Fruit fly (Drosophila melanogaster): Measurements from ENCODE around the gene Sf3b5.
A peak's percentile ranks its signal among the peaks of the same experiment; 100 is the strongest.

Sf3b5 gene

DNA sequence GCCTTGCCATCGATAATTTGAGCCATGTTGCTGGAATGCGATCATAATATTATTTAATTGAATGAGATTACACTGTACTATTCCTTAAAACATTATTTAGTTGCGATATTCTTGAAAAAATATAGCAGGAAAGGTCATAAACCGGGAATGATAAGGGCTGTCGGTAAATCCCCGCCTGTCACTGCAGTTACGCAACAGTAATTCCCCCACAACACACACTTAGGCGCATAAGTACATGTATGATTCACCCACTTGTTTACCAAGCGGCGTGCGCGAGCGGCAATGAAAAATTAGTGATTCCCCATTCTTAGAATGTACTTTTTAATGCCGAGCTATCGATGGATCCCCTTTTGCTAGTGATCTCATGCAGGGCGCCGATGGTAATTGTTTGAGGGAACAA lies 28.5 kb upstream of the Sf3b5 start (continued):
- no peak for TF ChIP-seq Myb (GFP tag; optimal IDR thresholded peaks at IDR 0.05)
- no peak for TF ChIP-seq pnt (GFP tag; optimal IDR thresholded peaks at IDR 0.05)
- no peak for TF ChIP-seq Mrtf (GFP tag; IDR thresholded peaks at IDR 0.05)
- peak; percentile 50 for TF ChIP-seq kah (GFP tag; optimal IDR thresholded peaks at IDR 0.05)
- no peak for TF ChIP-seq Gsc (GFP tag; IDR thresholded peaks at IDR 0.05)
- TF ChIP-seq zen (tag; optimal IDR thresholded peaks at IDR 0.05): no peak
- TF ChIP-seq CrebB (tag; optimal IDR thresholded peaks at IDR 0.05): no peak
- no peak for TF ChIP-seq trh (GFP tag; optimal IDR thresholded peaks at IDR 0.05)
- no peak for TF ChIP-seq CG2120 (GFP tag; optimal IDR thresholded peaks at IDR 0.05)
- no peak for TF ChIP-seq CG11504 (tag; optimal IDR thresholded peaks at IDR 0.05)
- TF ChIP-seq chif (GFP tag; optimal IDR thresholded peaks at IDR 0.05): no peak
- TF ChIP-seq Adf1 (GFP tag; IDR thresholded peaks at IDR 0.05): no peak

DNA sequence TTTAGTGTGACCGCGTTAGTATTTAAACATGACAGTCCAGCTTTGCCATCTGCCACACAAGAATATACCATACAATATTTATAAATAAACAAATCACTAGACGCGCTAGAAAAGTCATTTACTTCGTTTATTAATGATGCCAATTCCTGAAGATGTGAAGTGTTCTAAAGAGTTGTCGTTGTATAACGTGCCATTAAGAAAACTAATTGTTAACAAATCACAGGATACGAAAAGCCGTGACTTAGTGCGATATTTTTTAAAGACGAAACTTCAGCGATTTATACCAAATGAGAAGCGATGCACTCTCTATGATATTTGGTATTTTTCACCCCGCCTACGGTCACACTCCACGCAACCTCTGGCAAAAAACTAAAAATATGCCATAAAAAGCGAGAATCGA lies 24.3 kb upstream of the Sf3b5 start, which contains the start of gene neur:
neur (minus strand) TSS at position 24 of the 400 bp plus-strand sequence.
- TF ChIP-seq Lhr (GFP tag; optimal IDR thresholded peaks at IDR 0.05): peak; percentile 83
- no peak for TF ChIP-seq D19A (tag; optimal IDR thresholded peaks at IDR 0.05)
- TF ChIP-seq unpg (GFP tag; optimal IDR thresholded peaks at IDR 0.05): no peak
- no peak for TF ChIP-seq CG1024 (GFP tag; IDR thresholded peaks at IDR 0.05)
- no peak for TF ChIP-seq B-H1 (GFP tag; IDR thresholded peaks at IDR 0.05)
- TF ChIP-seq Mad (GFP tag; optimal IDR thresholded peaks at IDR 0.05): no peak
- TF ChIP-seq CG31224 (GFP tag; IDR thresholded peaks at IDR 0.05): no peak
- TF ChIP-seq CG16813 (GFP tag; IDR thresholded peaks at IDR 0.05; ENCODE audit: partially characterized antibody): peak; percentile 71
- TF ChIP-seq D (optimal IDR thresholded peaks at IDR 0.05): no peak
- no peak for TF ChIP-seq D (GFP tag; optimal IDR thresholded peaks at IDR 0.05)
- TF ChIP-seq Vsx1 (GFP tag; optimal IDR thresholded peaks at IDR 0.05): no peak
- TF ChIP-seq wdn (GFP tag; IDR thresholded peaks at IDR 0.05): no peak
- peak; percentile 67 for TF ChIP-seq phol (tag; optimal IDR thresholded peaks at IDR 0.05)
- no peak for TF ChIP-seq onecut (GFP tag; IDR thresholded peaks at IDR 0.05)
- peak; percentile 4 for TF ChIP-seq CG18599 (GFP tag; optimal IDR thresholded peaks at IDR 0.05)
- TF ChIP-seq emc (GFP tag; optimal IDR thresholded peaks at IDR 0.05): no peak
- TF ChIP-seq Lpt (GFP tag; optimal IDR thresholded peaks at IDR 0.05): no peak
- TF ChIP-seq ato (GFP tag; IDR thresholded peaks at IDR 0.05; ENCODE audit: partially characterized antibody): peak; percentile 58; the same call in 1 of the 2 replicates
- no peak for TF ChIP-seq Hr3 (GFP tag; optimal IDR thresholded peaks at IDR 0.05)
- peak; percentile 27 for TF ChIP-seq Abd-B (GFP tag; optimal IDR thresholded peaks at IDR 0.05)
- TF ChIP-seq Max (GFP tag; optimal IDR thresholded peaks at IDR 0.05): peak; percentile 58
- peak; percentile 15 for TF ChIP-seq CG4328 (GFP tag; optimal IDR thresholded peaks at IDR 0.05)
- no peak for TF ChIP-seq yki (optimal IDR thresholded peaks at IDR 0.05)
- TF ChIP-seq CG7987 (GFP tag; optimal IDR thresholded peaks at IDR 0.05): no peak
- TF ChIP-seq sna (GFP tag; IDR thresholded peaks at IDR 0.05; ENCODE audit: partially characterized antibody): peak; percentile 51; the same call in 1 of the 2 replicates
- no peak for TF ChIP-seq cas (GFP tag; IDR thresholded peaks at IDR 0.05)
- no peak for TF ChIP-seq B-H2 (GFP tag; optimal IDR thresholded peaks at IDR 0.05)
- TF ChIP-seq Asciz (GFP tag; optimal IDR thresholded peaks at IDR 0.05): no peak
- TF ChIP-seq aop (GFP tag; IDR thresholded peaks at IDR 0.05): no peak
- 0 out of 3 replicates have a peak, but pooled peaks have one; percentile 11 for TF ChIP-seq mld (GFP tag; IDR thresholded peaks at IDR 0.05; ENCODE audit: partially characterized antibody)
- peak; percentile 25 for TF ChIP-seq CG33557 (GFP tag; optimal IDR thresholded peaks at IDR 0.05)
- TF ChIP-seq stc (GFP tag; IDR thresholded peaks at IDR 0.05): no peak
- peak; percentile 17 for TF ChIP-seq CG4820 (GFP tag; optimal IDR thresholded peaks at IDR 0.05)
- TF ChIP-seq MTF-1 (GFP tag; optimal IDR thresholded peaks at IDR 0.05; ENCODE audit: borderline replicate concordance): no peak
- peak; percentile 21 for TF ChIP-seq CHES-1-like (GFP tag; optimal IDR thresholded peaks at IDR 0.05)
- TF ChIP-seq z (GFP tag; IDR thresholded peaks at IDR 0.05): no peak
- TF ChIP-seq gcm (GFP tag; optimal IDR thresholded peaks at IDR 0.05): no peak
- peak; percentile 72 for TF ChIP-seq unc-4 (GFP tag; IDR thresholded peaks at IDR 0.05; ENCODE audit: partially characterized antibody)
- no peak for TF ChIP-seq Poxn (GFP tag; IDR thresholded peaks at IDR 0.05)

Data from whole organism, embryonic.